Worm (Caenorhabditis elegans) whole organism, early embryonic: ENCODE measurements around the gene dpy-3.

ENCODE experiments used
- B0310.2 ChIP-seq: sonication (generic microtip); optimal IDR thresholded peaks from 2 replicates; lab custom pipeline; 2016; ENCODE audit warnings: mild to moderate bottlenecking, missing genetic modification characterization, missing compliant biosample characterization
- F13C5.2 ChIP-seq: sonication (generic microtip); optimal IDR thresholded peaks from 2 replicates; lab custom pipeline; 2017; ENCODE audit warnings: mild to moderate bottlenecking, missing genetic modification characterization, inconsistent platforms, missing compliant biosample characterization
- aly-1 ChIP-seq: sonication (generic microtip); optimal IDR thresholded peaks from 2 replicates; lab custom pipeline; 2016; ENCODE audit warnings: missing genetic modification characterization, missing compliant biosample characterization
- ama-1 ChIP-seq: fragments of 150-350 bp; optimal IDR thresholded peaks from 2 replicates; lab custom pipeline; 2014
- ceh-13 ChIP-seq: fragments of 200-800 bp; sonication (Bioruptor generic); optimal IDR thresholded peaks from 2 replicates; lab custom pipeline; 2018; ENCODE audit warnings: mild to moderate bottlenecking, missing genetic modification characterization, missing compliant biosample characterization
- ceh-36 ChIP-seq: sonication (generic microtip); optimal IDR thresholded peaks from 2 replicates; lab custom pipeline; 2016; ENCODE audit warnings: missing genetic modification characterization, inconsistent platforms, missing compliant biosample characterization
- ets-7 ChIP-seq: sonication (generic microtip); optimal IDR thresholded peaks from 2 replicates; lab custom pipeline; 2016; ENCODE audit warnings: missing genotype, missing genetic modification characterization, missing compliant biosample characterization
- flt-1 ChIP-seq: fragments of 200-800 bp; sonication (Bioruptor generic); IDR thresholded peaks from 2 replicates; pipeline ENCODE4 v1.3.6; 2022; ENCODE audit warnings: missing genetic modification characterization, missing compliant biosample characterization
- hmbx-1 ChIP-seq: sonication (generic microtip); optimal IDR thresholded peaks from 2 replicates; lab custom pipeline; 2016; ENCODE audit warnings: mild to moderate bottlenecking, missing genetic modification characterization, missing compliant biosample characterization
- hmg-4 ChIP-seq: fragments of 200-800 bp; sonication (Bioruptor generic); optimal IDR thresholded peaks from 2 replicates; lab custom pipeline; 2018; ENCODE audit warnings: mild to moderate bottlenecking, missing genetic modification characterization, missing compliant biosample characterization
- hnd-1 ChIP-seq: sonication (generic microtip); optimal IDR thresholded peaks from 2 replicates; lab custom pipeline; 2016; ENCODE audit warnings: missing genetic modification characterization, missing compliant biosample characterization
- pes-1 ChIP-seq: fragments of 200-800 bp; sonication (Bioruptor generic); IDR thresholded peaks from 2 replicates; pipeline ENCODE4 v1.3.6; 2022; ENCODE audit warnings: missing genetic modification reagents, missing genetic modification characterization, missing compliant biosample characterization
- scrt-1 ChIP-seq: fragments of 200-800 bp; sonication (Bioruptor generic); IDR thresholded peaks from 2 replicates; pipeline ENCODE4 v1.3.6; 2022; ENCODE audit warnings: missing genetic modification characterization, missing compliant biosample characterization
- sea-1 ChIP-seq: fragments of 200-800 bp; sonication (Bioruptor generic); conservative IDR thresholded peaks from 2 replicates; pipeline ENCODE4 v1.3.6; 2022; ENCODE audit warnings: missing genetic modification characterization, missing compliant biosample characterization
- tbx-11 ChIP-seq: fragments of 200-800 bp; sonication (Bioruptor generic); IDR thresholded peaks from 2 replicates; pipeline ENCODE4 v1.3.6; 2022; ENCODE audit warnings: missing genetic modification characterization, missing compliant biosample characterization
- tbx-37 ChIP-seq: fragments of 200-800 bp; sonication (Bioruptor generic); conservative IDR thresholded peaks from 2 replicates; pipeline ENCODE4 v1.3.6; 2022; ENCODE audit warnings: missing genetic modification reagents, missing genetic modification characterization, missing compliant biosample characterization
- tra-4 ChIP-seq: sonication (generic microtip); optimal IDR thresholded peaks from 2 replicates; lab custom pipeline; 2017; ENCODE audit warnings: missing genetic modification characterization, missing compliant biosample characterization

The dpy-3 gene

DNA sequence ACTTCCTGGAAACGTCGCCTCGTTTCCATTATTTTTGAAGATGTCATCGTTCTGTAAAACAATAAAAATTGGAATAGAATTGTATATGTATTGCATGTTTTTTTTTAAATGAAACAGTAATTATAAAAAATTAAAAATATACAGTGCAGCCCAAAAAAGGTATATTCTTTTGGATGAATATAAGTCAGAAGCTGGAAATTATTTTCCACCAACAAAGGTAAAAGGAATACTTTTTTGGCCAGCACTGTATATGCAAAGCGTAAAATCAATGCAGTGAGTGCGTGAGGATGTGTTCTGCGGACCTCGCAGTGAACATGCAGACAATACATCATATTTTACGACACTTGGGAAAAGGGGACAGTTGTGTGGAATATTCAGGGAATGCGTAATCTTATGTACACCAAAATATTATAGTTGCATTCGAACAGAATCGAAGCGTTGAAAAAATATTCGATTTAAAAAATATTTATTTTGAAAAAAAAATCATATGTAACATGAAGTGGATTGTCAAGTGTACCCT, 31.0 kb upstream of the dpy-3 start, which contains the start of gene F48B9.8:
Gene F48B9.8 (minus strand): TSS at position 51 of the 520 bp plus-strand sequence.
- TF ChIP-seq hmbx-1 (tag; lab: Kevin White, UChicago) (no peak), hnd-1 (no peak), B0310.2 (no peak), ets-7 (tag; lab: Kevin White, UChicago) (no peak), scrt-1 (GFP tag; lab: Robert Waterston, UW) (no peak), ceh-13 (no peak), tbx-37 (GFP tag; lab: Robert Waterston, UW) (no peak), aly-1 (tag; lab: Kevin White, UChicago) (no peak), ceh-36 (tag; lab: Kevin White, UChicago) (no peak), tbx-11 (GFP tag; lab: Robert Waterston, UW) (no peak), tra-4 (no peak), F13C5.2 (tag; lab: Kevin White, UChicago) (no peak), flt-1 (GFP tag; lab: Robert Waterston, UW) (no peak), sea-1 (GFP tag; lab: Robert Waterston, UW) (no peak), pes-1 (GFP tag; lab: Robert Waterston, UW) (no peak), hmg-4 (no peak), ama-1 (no peak)

DNA sequence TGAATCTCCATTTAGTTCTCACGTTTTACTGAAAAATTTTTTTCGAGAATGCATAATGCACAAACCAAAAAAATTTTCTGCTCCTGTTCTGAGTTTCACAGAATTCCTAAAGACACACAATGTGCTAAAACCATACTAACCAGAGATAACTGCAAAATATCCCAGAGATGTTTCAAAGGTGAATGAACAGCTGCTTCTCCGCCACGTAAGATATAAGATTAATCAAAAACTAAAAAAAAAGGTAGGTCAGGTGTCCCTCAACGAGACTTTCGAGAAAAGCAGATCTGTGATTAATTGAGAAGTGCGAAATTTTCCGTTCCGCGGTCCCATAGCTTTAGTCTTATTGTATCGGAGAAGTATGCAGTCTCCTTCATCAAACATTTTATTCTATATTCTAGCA, 19.3 kb upstream of the dpy-3 start, which contains the start of gene F48B9.3:
Gene F48B9.3 (plus strand): TSS at position 301 of the 400 bp plus-strand sequence.
- no peak for TF ChIP-seq tra-4
- TF ChIP-seq ets-7 (tag; lab: Kevin White, UChicago) = no peak
- no peak for TF ChIP-seq ceh-13
- no peak for TF ChIP-seq tbx-37 (GFP tag; lab: Robert Waterston, UW)
- no peak for TF ChIP-seq hmg-4
- TF ChIP-seq F13C5.2 (tag; lab: Kevin White, UChicago) = no peak

DNA sequence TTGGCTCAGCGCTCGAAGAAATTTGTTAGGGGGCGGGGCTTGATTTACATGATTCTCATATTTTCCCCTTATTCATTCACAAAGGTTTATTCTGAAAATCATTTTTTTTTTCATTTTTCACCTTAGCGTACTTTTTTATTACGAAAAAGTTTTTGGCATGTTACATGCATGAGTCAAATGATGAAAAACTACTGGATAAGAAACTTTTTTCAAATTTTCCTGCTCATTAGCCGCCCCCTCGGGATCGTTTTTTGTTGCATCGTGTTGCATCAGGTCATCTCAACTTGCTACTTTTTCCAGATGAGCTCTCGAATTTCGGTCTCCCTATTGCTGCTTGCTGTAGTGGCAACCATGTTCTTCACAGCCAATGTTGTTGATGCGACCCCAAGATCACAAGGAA, 17.6 kb upstream of the dpy-3 start, which contains the start of gene pdf-2:
Gene pdf-2 (plus strand): TSS at position 301 of the 400 bp plus-strand sequence.
- no peak for TF ChIP-seq hmg-4
- no peak for TF ChIP-seq sea-1 (GFP tag; lab: Robert Waterston, UW)
- TF ChIP-seq tbx-37 (GFP tag; lab: Robert Waterston, UW) = no peak
- no peak for TF ChIP-seq B0310.2
- no peak for TF ChIP-seq ceh-36 (tag; lab: Kevin White, UChicago)
- TF ChIP-seq tra-4 = no peak
- TF ChIP-seq tbx-11 (GFP tag; lab: Robert Waterston, UW) = no peak
- no peak for TF ChIP-seq hnd-1
- TF ChIP-seq F13C5.2 (tag; lab: Kevin White, UChicago) = no peak
- TF ChIP-seq ama-1 = no peak
- no peak for TF ChIP-seq scrt-1 (GFP tag; lab: Robert Waterston, UW)
- no peak for TF ChIP-seq hmbx-1 (tag; lab: Kevin White, UChicago)
- no peak for TF ChIP-seq flt-1 (GFP tag; lab: Robert Waterston, UW)
- TF ChIP-seq aly-1 (tag; lab: Kevin White, UChicago) = no peak
- no peak for TF ChIP-seq ceh-13
- no peak for TF ChIP-seq pes-1 (GFP tag; lab: Robert Waterston, UW)

DNA sequence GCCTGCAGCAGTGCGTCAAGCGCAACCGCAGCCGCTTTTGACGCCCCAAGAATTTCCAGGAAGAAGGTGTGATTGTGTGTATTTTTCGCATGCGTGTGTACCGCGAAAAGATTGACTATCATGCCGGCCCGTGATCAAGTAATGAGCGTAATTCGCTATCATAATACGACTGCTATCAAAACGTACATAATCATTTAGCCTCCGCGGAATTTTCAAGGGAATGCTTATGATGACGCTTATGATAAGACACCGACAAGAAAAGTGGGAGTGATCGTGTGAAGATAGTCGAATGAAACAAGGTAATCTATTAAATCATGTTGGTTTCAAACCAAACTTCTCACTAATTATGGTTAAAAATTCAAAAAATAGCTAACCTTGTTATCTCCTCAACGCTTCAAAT, 12.4 kb upstream of the dpy-3 start:
- no peak for TF ChIP-seq hnd-1
- no peak for TF ChIP-seq ceh-36 (tag; lab: Kevin White, UChicago)
- no peak for TF ChIP-seq ceh-13
- TF ChIP-seq pes-1 (GFP tag; lab: Robert Waterston, UW) = no peak
- no peak for TF ChIP-seq sea-1 (GFP tag; lab: Robert Waterston, UW)
- TF ChIP-seq ets-7 (tag; lab: Kevin White, UChicago) = no peak
- TF ChIP-seq scrt-1 (GFP tag; lab: Robert Waterston, UW) = no peak
- no peak for TF ChIP-seq tbx-11 (GFP tag; lab: Robert Waterston, UW)
- no peak for TF ChIP-seq B0310.2
- no peak for TF ChIP-seq flt-1 (GFP tag; lab: Robert Waterston, UW)
- TF ChIP-seq hmbx-1 (tag; lab: Kevin White, UChicago) = no peak
- no peak for TF ChIP-seq aly-1 (tag; lab: Kevin White, UChicago)

DNA sequence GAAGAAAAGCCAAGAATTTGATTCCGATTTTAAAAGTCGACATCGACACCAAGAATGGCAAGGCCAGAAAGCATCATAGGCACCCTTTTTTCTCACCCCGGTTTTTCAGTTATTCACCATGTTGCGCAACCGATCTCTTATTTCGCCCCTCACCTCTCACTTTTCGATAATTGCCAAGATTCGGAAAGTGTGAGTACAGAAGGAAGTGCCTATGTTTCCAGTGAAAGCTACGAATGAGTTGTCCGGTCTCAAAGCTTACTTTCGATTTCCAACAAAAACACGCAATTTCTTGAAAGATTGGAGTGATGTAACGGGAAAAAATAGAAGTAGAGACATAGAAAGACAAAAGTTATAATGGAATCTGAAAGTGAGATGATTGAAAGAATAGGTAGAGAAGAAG, 8.3 kb upstream of the dpy-3 start:
- TF ChIP-seq B0310.2 (no peak), hmg-4 (no peak), F13C5.2 (tag; lab: Kevin White, UChicago) (no peak), tbx-11 (GFP tag; lab: Robert Waterston, UW) (no peak), scrt-1 (GFP tag; lab: Robert Waterston, UW) (no peak), ets-7 (tag; lab: Kevin White, UChicago) (no peak), flt-1 (GFP tag; lab: Robert Waterston, UW) (no peak), tbx-37 (GFP tag; lab: Robert Waterston, UW) (no peak), ceh-13 (no peak), hmbx-1 (tag; lab: Kevin White, UChicago) (no peak), ceh-36 (tag; lab: Kevin White, UChicago) (no peak), pes-1 (GFP tag; lab: Robert Waterston, UW) (no peak), aly-1 (tag; lab: Kevin White, UChicago) (no peak)

DNA sequence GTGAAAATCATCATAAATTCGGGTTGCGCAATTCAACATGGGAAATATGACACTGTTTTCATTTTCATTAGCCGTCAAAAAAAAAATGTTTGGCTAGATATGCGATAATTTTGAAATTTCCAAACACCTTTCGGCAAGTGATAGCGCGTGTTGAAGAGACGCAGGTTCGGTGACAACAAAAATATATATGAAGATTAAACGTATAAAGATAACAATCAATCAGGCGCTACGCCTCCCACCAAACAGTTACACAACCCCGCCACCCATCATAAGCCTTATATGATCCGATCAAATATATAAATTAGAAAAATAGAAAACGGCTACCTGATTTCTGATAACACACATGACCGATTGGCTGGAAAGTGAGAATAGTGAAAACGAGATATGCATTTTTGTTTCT, 6.6 kb upstream of the dpy-3 start:
- TF ChIP-seq tra-4 (no peak), ceh-13 (no peak), aly-1 (tag; lab: Kevin White, UChicago) (no peak), ama-1 (no peak), ceh-36 (tag; lab: Kevin White, UChicago) (no peak)

DNA sequence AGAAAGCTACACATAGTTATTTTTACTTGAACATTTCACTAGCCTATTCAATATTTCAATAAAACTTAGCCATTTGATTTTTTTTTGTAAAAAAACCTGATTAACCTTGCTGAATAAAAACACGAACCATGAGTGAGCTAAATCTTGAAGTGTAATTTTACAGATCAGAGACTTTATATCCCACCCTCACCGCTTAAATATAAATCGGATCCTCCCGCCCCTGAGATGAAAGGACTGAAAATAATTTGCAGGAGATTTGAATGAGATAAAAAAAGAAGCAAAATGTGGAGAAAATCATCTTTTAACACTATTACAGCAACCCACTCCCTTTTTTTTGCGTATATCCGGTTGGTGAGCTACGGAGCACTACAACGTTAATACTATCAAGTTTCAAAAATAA, 4.6 kb upstream of the dpy-3 start, which contains the start of gene npax-2:
Gene npax-2 (minus strand): TSS at position 101 of the 400 bp plus-strand sequence.
- TF ChIP-seq sea-1 (GFP tag; lab: Robert Waterston, UW) (no peak), hmg-4 (no peak), ama-1 (no peak), flt-1 (GFP tag; lab: Robert Waterston, UW) (no peak), ceh-36 (tag; lab: Kevin White, UChicago) (no peak), tbx-37 (GFP tag; lab: Robert Waterston, UW) (no peak), hnd-1 (no peak), pes-1 (GFP tag; lab: Robert Waterston, UW) (no peak), B0310.2 (no peak), scrt-1 (GFP tag; lab: Robert Waterston, UW) (no peak), tra-4 (no peak), F13C5.2 (tag; lab: Kevin White, UChicago) (no peak), tbx-11 (GFP tag; lab: Robert Waterston, UW) (no peak), ets-7 (tag; lab: Kevin White, UChicago) (no peak), aly-1 (tag; lab: Kevin White, UChicago) (no peak), ceh-13 (no peak)
